Fruit fly (Drosophila melanogaster): ENCODE results near the gene CG15482.

Gene CG15482

DNA sequence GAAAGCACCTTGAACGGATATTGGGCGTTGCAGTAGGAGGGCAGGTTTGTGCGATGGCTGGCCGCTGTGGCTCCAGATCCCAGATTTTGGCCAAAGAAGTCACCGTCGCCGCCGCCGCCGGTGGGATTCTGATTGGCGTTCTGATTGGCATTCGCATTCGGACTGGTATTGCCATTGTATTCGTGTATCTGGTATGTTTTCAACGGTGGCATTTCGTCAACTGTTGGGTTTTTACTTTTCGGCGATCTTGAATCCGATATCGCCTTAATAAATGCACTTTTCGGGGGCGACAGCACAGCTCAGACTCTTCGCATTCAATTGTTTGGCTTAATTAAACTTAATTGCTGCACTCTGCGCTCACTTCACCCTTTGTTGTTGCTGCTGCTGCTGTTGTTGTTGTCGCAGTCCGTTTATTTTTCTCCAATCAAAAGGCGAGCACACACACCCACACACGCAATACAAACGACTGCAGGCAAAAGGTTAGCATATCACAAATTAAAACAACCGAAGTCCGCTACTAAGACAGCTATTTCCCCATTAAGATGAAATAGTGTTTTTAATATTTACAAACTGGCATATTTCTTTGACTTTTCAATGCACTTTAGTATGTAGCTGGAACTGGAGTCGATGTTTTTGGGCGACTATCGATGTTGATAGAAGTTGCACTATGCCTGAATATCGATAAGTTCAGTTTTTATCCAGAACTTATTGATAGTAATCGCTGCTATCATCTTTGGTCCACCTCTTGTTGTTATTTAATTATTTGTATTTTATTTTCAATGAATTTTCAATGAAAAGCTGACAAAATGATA lies 7.9 kb upstream of the CG15482 start, which contains the start of the genes CG9426 and mRF1:
CG9426 (minus strand) TSS at position 643 of the 812 bp plus-strand sequence.
mRF1 (plus strand) TSS at position 699 of the 812 bp plus-strand sequence.
- TF ChIP-seq EcR (GFP tag; optimal IDR thresholded peaks at IDR 0.05) (peak; percentile 22), Pif1B (GFP tag; optimal IDR thresholded peaks at IDR 0.05) (no peak)

DNA sequence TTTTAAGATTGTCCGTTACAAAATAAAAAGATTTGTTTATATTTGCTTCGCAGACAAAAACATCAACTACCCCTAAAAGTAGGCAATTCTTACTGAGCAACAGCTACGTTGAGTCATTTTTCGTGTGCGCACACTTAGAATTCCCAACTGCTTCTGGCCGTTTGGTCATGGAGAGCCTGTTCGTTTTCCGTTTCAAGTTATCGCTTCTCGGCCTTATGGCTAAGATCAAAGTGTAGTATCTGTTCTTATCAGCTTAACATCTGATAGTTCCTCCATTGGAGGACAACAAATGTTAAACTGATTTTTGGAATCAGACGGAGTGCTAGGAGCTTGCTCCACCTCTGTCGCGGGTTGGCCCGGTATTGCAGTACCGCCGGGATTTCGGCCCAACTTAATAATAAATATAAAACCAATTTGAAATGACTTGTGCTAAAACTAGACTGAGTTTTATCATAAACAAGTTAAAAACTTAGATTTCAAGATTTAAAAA lies 4.1 kb upstream of the CG15482 start:
- TF ChIP-seq CG4496 (GFP tag; IDR thresholded peaks at IDR 0.05) (peak; percentile 62; the same call in 1 of the 3 replicates), CG32121 (GFP tag; IDR thresholded peaks at IDR 0.05) (peak; percentile 47; the same call in 1 of the 2 replicates), D1 (tag; optimal IDR thresholded peaks at IDR 0.05) (peak; percentile 48), Ets98B (GFP tag; IDR thresholded peaks at IDR 0.05) (0 out of 2 replicates have a peak, but pooled peaks have one; percentile 42)

DNA sequence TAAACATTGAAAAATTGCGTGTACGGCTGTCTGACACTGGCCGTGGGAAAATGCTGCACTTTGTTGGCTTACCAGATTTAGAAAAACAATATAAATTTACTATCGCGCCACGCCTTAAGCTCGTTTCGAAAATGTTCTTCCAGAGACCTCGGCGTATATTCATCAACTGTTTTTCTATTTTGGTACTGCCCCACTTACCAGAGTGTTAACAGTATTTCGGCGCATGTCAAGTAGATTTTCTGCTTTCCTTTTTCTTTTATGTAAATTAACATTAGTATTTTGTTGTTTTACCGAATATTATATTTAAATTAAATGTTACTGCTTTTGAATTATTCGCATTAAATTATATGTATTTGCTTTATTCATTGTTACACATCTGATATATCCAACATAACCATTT lies 3.4 kb upstream of the CG15482 start, which contains the start of gene kek4:
kek4 (minus strand) TSS at position 341 of the 400 bp plus-strand sequence.
- no peak for TF ChIP-seq CG9948 (tag; optimal IDR thresholded peaks at IDR 0.05)
- no peak for TF ChIP-seq Pif1B (GFP tag; optimal IDR thresholded peaks at IDR 0.05)
- TF ChIP-seq rn (GFP tag; IDR thresholded peaks at IDR 0.05) = no peak
- TF ChIP-seq CG17806 (tag; optimal IDR thresholded peaks at IDR 0.05) = no peak
- TF ChIP-seq Pif1A (GFP tag; optimal IDR thresholded peaks at IDR 0.05) = no peak
- TF ChIP-seq CG8301 (tag; optimal IDR thresholded peaks at IDR 0.05) = no peak
- TF ChIP-seq CG15710 (tag; optimal IDR thresholded peaks at IDR 0.05) = no peak
- TF ChIP-seq gl (tag; optimal IDR thresholded peaks at IDR 0.05) = no peak
- TF ChIP-seq CG8159 (tag; optimal IDR thresholded peaks at IDR 0.05) = no peak
- TF ChIP-seq CG12605 (GFP tag; IDR thresholded peaks at IDR 0.05) = no peak
- no peak for TF ChIP-seq Ets98B (GFP tag; IDR thresholded peaks at IDR 0.05)
- TF ChIP-seq fd96Ca (GFP tag; IDR thresholded peaks at IDR 0.05) = no peak

DNA sequence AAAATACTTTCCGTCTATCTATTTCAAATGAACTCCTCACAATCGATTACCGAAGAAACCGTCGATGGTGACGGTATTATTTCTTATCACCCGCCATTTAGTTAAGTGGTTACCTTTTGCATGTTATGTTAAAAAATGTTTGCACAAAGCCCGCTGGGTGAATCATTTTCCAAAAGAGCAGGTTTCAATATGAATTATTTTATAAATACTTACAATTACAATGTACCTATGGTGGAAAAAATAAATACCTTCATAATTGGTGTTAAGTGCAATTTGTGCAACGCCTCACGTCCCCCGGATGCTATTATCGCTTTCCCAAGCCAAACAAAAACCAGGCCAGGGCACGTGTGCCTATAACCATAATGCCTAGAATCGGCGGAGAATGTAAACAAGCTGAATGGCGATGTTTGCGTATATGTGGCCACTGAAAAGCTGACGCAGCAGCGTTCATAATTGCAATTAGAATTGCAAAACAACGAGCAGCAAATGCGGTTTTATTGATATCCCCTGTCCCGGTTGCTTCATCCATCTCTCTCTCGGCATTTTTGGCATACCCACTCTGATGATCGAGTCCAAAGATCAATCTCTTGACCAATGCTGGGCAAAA lies 4.7 kb downstream of the CG15482 start:
- 0 out of 3 replicates have a peak, but pooled peaks have one; percentile 13 for TF ChIP-seq CG4496 (GFP tag; IDR thresholded peaks at IDR 0.05)
- TF ChIP-seq CG9948 (tag; optimal IDR thresholded peaks at IDR 0.05) = no peak
- peak; percentile 17; the same call in 1 of the 2 replicates for TF ChIP-seq CG32121 (GFP tag; IDR thresholded peaks at IDR 0.05)

DNA sequence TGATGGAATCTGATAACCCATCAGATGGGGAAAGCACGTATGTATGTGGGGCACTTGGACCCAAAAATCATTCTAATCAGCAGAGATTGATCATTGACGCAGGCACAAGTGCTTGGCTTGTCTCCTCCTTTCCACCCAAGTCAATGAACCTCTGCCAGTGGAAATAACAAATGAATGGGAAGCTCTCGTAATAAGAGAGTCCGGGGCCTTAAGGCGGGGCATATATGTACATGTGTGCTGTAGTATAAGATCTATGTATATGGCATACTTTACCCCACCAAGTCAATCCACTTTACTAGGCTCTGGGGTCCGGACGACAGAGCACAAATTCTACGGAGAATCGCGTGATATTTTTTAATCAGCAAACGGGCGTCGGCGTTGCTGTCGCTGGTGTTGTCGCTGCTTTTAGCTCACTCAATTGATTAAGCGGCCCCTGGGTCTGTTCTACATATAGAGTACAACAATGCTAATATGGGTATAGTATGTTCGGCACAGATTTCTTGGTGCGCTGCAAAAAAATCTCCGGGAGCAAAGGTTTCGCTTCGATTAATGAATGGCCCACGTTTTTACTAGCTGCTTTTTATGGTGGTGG lies 5.4 kb downstream of the CG15482 start:
- TF ChIP-seq CG17806 (tag; optimal IDR thresholded peaks at IDR 0.05) (no peak), CG34367 (tag; optimal IDR thresholded peaks at IDR 0.05) (no peak), CG12605 (GFP tag; IDR thresholded peaks at IDR 0.05) (peak; percentile 62; the same call in 1 of the 2 replicates), CG10348 (GFP tag; IDR thresholded peaks at IDR 0.05) (no peak), CG32121 (GFP tag; IDR thresholded peaks at IDR 0.05) (peak; percentile 36; the same call in 1 of the 2 replicates), EcR (GFP tag; optimal IDR thresholded peaks at IDR 0.05) (peak; percentile 92), Ets98B (GFP tag; IDR thresholded peaks at IDR 0.05) (peak; percentile 48), D1 (tag; optimal IDR thresholded peaks at IDR 0.05) (no peak), CG8301 (tag; optimal IDR thresholded peaks at IDR 0.05) (no peak), CG4496 (GFP tag; IDR thresholded peaks at IDR 0.05) (no peak), CG14655 (GFP tag; optimal IDR thresholded peaks at IDR 0.05) (no peak)

DNA sequence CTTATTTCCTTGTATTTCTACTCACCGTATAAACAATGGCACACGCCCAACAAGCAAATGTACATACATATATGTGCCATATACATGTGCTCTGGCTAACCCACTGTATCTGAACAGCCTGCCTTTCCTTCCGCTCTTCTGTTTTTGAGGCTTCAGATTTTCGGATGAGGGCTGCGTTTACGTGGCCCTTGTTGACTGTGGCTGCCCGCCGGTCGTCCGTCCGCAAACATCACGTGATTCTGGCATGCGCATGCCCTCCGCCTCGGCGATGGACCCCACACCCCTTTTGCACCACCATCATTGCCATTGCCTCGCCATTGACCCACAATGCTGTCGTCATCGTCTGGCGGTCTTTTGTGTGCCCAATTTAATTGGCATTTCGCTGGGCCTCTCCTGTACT lies 6.4 kb downstream of the CG15482 start:
- TF ChIP-seq CG10348 (GFP tag; IDR thresholded peaks at IDR 0.05) = no peak
- TF ChIP-seq EcR (GFP tag; optimal IDR thresholded peaks at IDR 0.05) = peak; percentile 49
- TF ChIP-seq CG12605 (GFP tag; IDR thresholded peaks at IDR 0.05) = 0 out of 2 replicates have a peak, but pooled peaks have one; percentile 10
- TF ChIP-seq CG13204 (GFP tag; optimal IDR thresholded peaks at IDR 0.05) = peak; percentile 54
- peak; percentile 48 for TF ChIP-seq Snoo (tag; optimal IDR thresholded peaks at IDR 0.05)
- TF ChIP-seq CG32121 (GFP tag; IDR thresholded peaks at IDR 0.05) = peak; percentile 45; the same call in 1 of the 2 replicates
- TF ChIP-seq Ets98B (GFP tag; IDR thresholded peaks at IDR 0.05) = peak; percentile 9; the same call in 1 of the 2 replicates
- TF ChIP-seq fd96Ca (GFP tag; IDR thresholded peaks at IDR 0.05) = peak; percentile 44; the same call in 1 of the 3 replicates
- no peak for TF ChIP-seq CG34367 (tag; optimal IDR thresholded peaks at IDR 0.05)
- TF ChIP-seq gl (tag; optimal IDR thresholded peaks at IDR 0.05) = peak; percentile 3
